Worm (Caenorhabditis elegans) whole organism, midembryonic: ENCODE results near the gene Y46G5A.18.
"Not testable (repeated sequence)": the region's sequence is repeated elsewhere in the genome, so short reads cannot be mapped to it uniquely, and the experiment has no call there.

Source experiments
- T22C8.4 ChIP-seq: fragments of 200-800 bp; sonication (Bioruptor generic); IDR thresholded peaks from 2 replicates; pipeline ENCODE4 v1.3.6; 2022; ENCODE audit warnings: missing genetic modification characterization, missing compliant biosample characterization
- cog-1 ChIP-seq: sonication (generic microtip); optimal IDR thresholded peaks from 2 replicates; lab custom pipeline; 2016; ENCODE audit warnings: missing genetic modification characterization, missing compliant biosample characterization
- flt-1 ChIP-seq: fragments of 200-800 bp; sonication (Bioruptor generic); IDR thresholded peaks from 2 replicates; pipeline ENCODE4 v1.3.6; 2022; ENCODE audit warnings: missing genetic modification characterization, missing compliant biosample characterization
- klf-2 ChIP-seq: fragments of 200-800 bp; sonication (Bioruptor generic); conservative IDR thresholded peaks from 2 replicates; pipeline ENCODE4 v1.3.6; 2022; ENCODE audit warnings: missing genetic modification reagents, missing genetic modification characterization, missing compliant biosample characterization
- med-1 ChIP-seq: sonication (generic microtip); optimal IDR thresholded peaks from 2 replicates; lab custom pipeline; 2017; ENCODE audit warnings: missing genetic modification characterization, mild to moderate bottlenecking, missing compliant biosample characterization, antibody characterized with exemption, missing genetic modification reagents; ENCODE audit not compliant: insufficient read depth
- ref-1 ChIP-seq: fragments of 200-800 bp; sonication (Bioruptor generic); conservative IDR thresholded peaks from 2 replicates; pipeline ENCODE4 v1.3.6; 2022; ENCODE audit warnings: missing genetic modification reagents, missing genetic modification characterization, missing compliant biosample characterization
- tab-1 ChIP-seq: fragments of 200-800 bp; sonication (Bioruptor generic); IDR thresholded peaks from 2 replicates; pipeline ENCODE4 v1.3.6; 2022; ENCODE audit warnings: missing genetic modification characterization, missing compliant biosample characterization
- ztf-23 ChIP-seq: fragments of 200-800 bp; sonication (Bioruptor generic); IDR thresholded peaks from 2 replicates; pipeline ENCODE4 v1.3.6; 2022; ENCODE audit warnings: missing genetic modification reagents, missing genetic modification characterization, missing compliant biosample characterization
- ztf-29 ChIP-seq: fragments of 200-800 bp; sonication (Bioruptor generic); IDR thresholded peaks from 2 replicates; pipeline ENCODE4 v1.3.6; 2022; ENCODE audit warnings: missing genetic modification reagents, missing genetic modification characterization, missing compliant biosample characterization

Gene Y46G5A.18

ce11 chrII:12776379-12776778, 28.7 kb downstream of the Y46G5A.18 start, which contains the start of gene Y46G5A.34:
Gene Y46G5A.34 (plus strand): TSS chrII:12776679.
- TF ChIP-seq ztf-23 = no peak
- TF ChIP-seq flt-1 = no peak
- no peak for TF ChIP-seq ref-1 (GFP tag; lab: Robert Waterston, UW)
- no peak for TF ChIP-seq ztf-29 (GFP tag; lab: Robert Waterston, UW)
- no peak for TF ChIP-seq tab-1 (GFP tag; lab: Robert Waterston, UW)
- no peak for TF ChIP-seq T22C8.4
- TF ChIP-seq med-1 (GFP tag; lab: Kevin White, UChicago) = no peak
- no peak for TF ChIP-seq klf-2 (GFP tag; lab: Robert Waterston, UW)
- TF ChIP-seq cog-1 = no peak

- TF ChIP-seq ztf-29 (GFP tag; lab: Robert Waterston, UW) (no peak), T22C8.4 (no peak), ref-1 (GFP tag; lab: Robert Waterston, UW) (no peak), klf-2 (GFP tag; lab: Robert Waterston, UW) (no peak), cog-1 (no peak), med-1 (GFP tag; lab: Kevin White, UChicago) (no peak), tab-1 (GFP tag; lab: Robert Waterston, UW) (no peak), ztf-23 (no peak), flt-1 (no peak)
These were observed 30.7 kb downstream of the Y46G5A.18 start, which contains the start of gene Y46G5A.14 for ce11 chrII:12774402-12774801. Gene Y46G5A.14 (plus strand): TSS chrII:12774702.

- TF ChIP-seq T22C8.4 (no peak), flt-1 (no peak), cog-1 (no peak), tab-1 (GFP tag; lab: Robert Waterston, UW) (no peak), klf-2 (GFP tag; lab: Robert Waterston, UW) (no peak), ztf-23 (no peak), ztf-29 (GFP tag; lab: Robert Waterston, UW) (no peak), ref-1 (GFP tag; lab: Robert Waterston, UW) (no peak), med-1 (GFP tag; lab: Kevin White, UChicago) (no peak)
These were observed 35.1 kb downstream of the Y46G5A.18 start for ce11 chrII:12769947-12770346.

- no peak for TF ChIP-seq tab-1 (GFP tag; lab: Robert Waterston, UW)
- TF ChIP-seq T22C8.4 = peak; percentile 52; the same call in 1 of the 2 replicates
These were observed 36.8 kb downstream of the Y46G5A.18 start, which contains the start of the genes vps-2 and tiar-2 for ce11 chrII:12768167-12768712. Gene vps-2 (minus strand): TSS chrII:12768217. Gene tiar-2 (plus strand): TSS chrII:12768686.

ce11 chrII:12767258-12767824, 37.7 kb downstream of the Y46G5A.18 start:
- TF ChIP-seq ztf-29 (GFP tag; lab: Robert Waterston, UW) (no peak), ref-1 (GFP tag; lab: Robert Waterston, UW) (no peak), tab-1 (GFP tag; lab: Robert Waterston, UW) (no peak), flt-1 (no peak), klf-2 (GFP tag; lab: Robert Waterston, UW) (no peak), med-1 (GFP tag; lab: Kevin White, UChicago) (no peak), cog-1 (no peak), ztf-23 (no peak), T22C8.4 (no peak)

- TF ChIP-seq klf-2 (GFP tag; lab: Robert Waterston, UW) (no peak), T22C8.4 (peak; percentile 60), ztf-29 (GFP tag; lab: Robert Waterston, UW) (no peak), flt-1 (no peak), med-1 (GFP tag; lab: Kevin White, UChicago) (no peak)
These were observed 38.4 kb downstream of the Y46G5A.18 start for ce11 chrII:12766443-12767188.

- no peak for TF ChIP-seq ztf-29 (GFP tag; lab: Robert Waterston, UW)
- TF ChIP-seq ztf-23 = no peak
- TF ChIP-seq klf-2 (GFP tag; lab: Robert Waterston, UW) = no peak
- TF ChIP-seq cog-1 = no peak
- TF ChIP-seq ref-1 (GFP tag; lab: Robert Waterston, UW) = no peak
- TF ChIP-seq med-1 (GFP tag; lab: Kevin White, UChicago) = no peak
- TF ChIP-seq tab-1 (GFP tag; lab: Robert Waterston, UW) = no peak
- no peak for TF ChIP-seq flt-1
- no peak for TF ChIP-seq T22C8.4
These were observed 40.6 kb downstream of the Y46G5A.18 start for ce11 chrII:12764476-12764875.

ce11 chrII:12760497-12760896, 44.6 kb downstream of the Y46G5A.18 start, which contains the start of gene cnp-2:
Gene cnp-2 (plus strand): TSS chrII:12760797.
- TF ChIP-seq ztf-23 (no peak), ztf-29 (GFP tag; lab: Robert Waterston, UW) (no peak), med-1 (GFP tag; lab: Kevin White, UChicago) (no peak), cog-1 (no peak), flt-1 (no peak)

- no peak for TF ChIP-seq med-1 (GFP tag; lab: Kevin White, UChicago)
- TF ChIP-seq T22C8.4 = peak; percentile 58; the same call in 1 of the 2 replicates
These were observed 48.9 kb downstream of the Y46G5A.18 start, which contains the start of the genes Y46G5A.7 and Y46G5A.8 for ce11 chrII:12756180-12756579. Gene Y46G5A.7 (minus strand): TSS chrII:12756332. Gene Y46G5A.8 (plus strand): TSS chrII:12756338.

ce11 chrII:12753725-12754124, 51.3 kb downstream of the Y46G5A.18 start, which contains the start of gene Y46G5A.39:
Gene Y46G5A.39 (minus strand): TSS chrII:12753825.
- not testable (repeated sequence) for TF ChIP-seq T22C8.4, cog-1, ztf-23
